Fruit fly (Drosophila melanogaster) whole organism, embryonic: ENCODE data around the gene mof.

Experiments used
- CG10267 ChIP-seq: fragments of 200-800 bp; sonication (Bioruptor generic); optimal IDR thresholded peaks from 2 replicates; lab custom pipeline; 2018; ENCODE audit warnings: missing biosample characterization, mild to moderate bottlenecking, missing genetic modification characterization, moderate library complexity
- CG11085 ChIP-seq: fragments of 200-800 bp; sonication (Bioruptor generic); IDR thresholded peaks from 2 replicates; pipeline ENCODE4 v1.3.6; 2022; ENCODE audit warnings: missing biosample characterization, missing genetic modification characterization
- CG11093 ChIP-seq: fragments of 200-800 bp; sonication (Bioruptor generic); IDR thresholded peaks from 3 replicates; pipeline ENCODE4 v1.3.6; 2022; ENCODE audit warnings: missing biosample characterization, missing genetic modification characterization
- CG11456 ChIP-seq: fragments of 200-800 bp; sonication (Bioruptor generic); IDR thresholded peaks from 3 replicates; pipeline ENCODE4 v1.3.6; 2022; ENCODE audit warnings: missing biosample characterization, missing genetic modification characterization
- CG12219 ChIP-seq: fragments of 200-800 bp; sonication (Bioruptor generic); optimal IDR thresholded peaks from 3 replicates; lab custom pipeline; 2018; ENCODE audit warnings: missing biosample characterization, mild to moderate bottlenecking, missing genetic modification characterization
- CG12744 ChIP-seq: fragments of 200-800 bp; sonication (Bioruptor generic); optimal IDR thresholded peaks from 2 replicates; lab custom pipeline; 2016; ENCODE audit warnings: missing biosample characterization, missing genetic modification characterization
- CG13287 ChIP-seq: fragments of 200-800 bp; sonication (Bioruptor generic); IDR thresholded peaks from 2 replicates; pipeline ENCODE4 v1.3.6; 2022; ENCODE audit warnings: missing biosample characterization, missing genetic modification characterization; ENCODE audit not compliant: partially characterized antibody
- CG14860 ChIP-seq: fragments of 200-800 bp; sonication (Bioruptor generic); IDR thresholded peaks from 3 replicates; pipeline ENCODE4 v1.3.6; 2022; ENCODE audit warnings: missing biosample characterization, missing genetic modification characterization; ENCODE audit not compliant: partially characterized antibody
- CG15696 ChIP-seq: fragments of 200-800 bp; sonication (Bioruptor generic); optimal IDR thresholded peaks from 2 replicates; lab custom pipeline; 2019; ENCODE audit warnings: missing biosample characterization, mild to moderate bottlenecking, missing genetic modification characterization, moderate library complexity
- CG16813 ChIP-seq: fragments of 200-800 bp; sonication (Bioruptor generic); IDR thresholded peaks from 3 replicates; pipeline ENCODE4 v1.3.6; 2022; ENCODE audit warnings: missing biosample characterization, missing genetic modification characterization; ENCODE audit not compliant: partially characterized antibody
- CG17359 ChIP-seq: fragments of 200-800 bp; sonication (Bioruptor generic); optimal IDR thresholded peaks from 3 replicates; lab custom pipeline; 2018; ENCODE audit warnings: missing biosample characterization, mild to moderate bottlenecking, missing genetic modification characterization, moderate library complexity
- CG17829 ChIP-seq: fragments of 200-800 bp; optimal IDR thresholded peaks from 2 replicates; lab custom pipeline; 2019; ENCODE audit warnings: missing biosample characterization, mild to moderate bottlenecking, missing genetic modification characterization, moderate library complexity
- CG2120 ChIP-seq: fragments of 200-800 bp; sonication (Bioruptor generic); optimal IDR thresholded peaks from 3 replicates; lab custom pipeline; 2016; ENCODE audit warnings: missing biosample characterization, missing genetic modification characterization
- CG30020 ChIP-seq: fragments of 200-800 bp; optimal IDR thresholded peaks from 2 replicates; lab custom pipeline; 2019; ENCODE audit warnings: missing biosample characterization, mild to moderate bottlenecking, missing genetic modification characterization, moderate library complexity
- CG34422 ChIP-seq: fragments of 200-800 bp; sonication (Bioruptor generic); IDR thresholded peaks from 3 replicates; pipeline ENCODE4 v1.3.6; 2022; ENCODE audit warnings: missing biosample characterization, missing genetic modification characterization
- CG6654 ChIP-seq: fragments of 200-800 bp; sonication (Bioruptor generic); optimal IDR thresholded peaks from 2 replicates; lab custom pipeline; 2017; ENCODE audit warnings: missing biosample characterization, mild to moderate bottlenecking, missing genetic modification characterization
- CG6765 ChIP-seq: fragments of 200-800 bp; sonication (Bioruptor generic); optimal IDR thresholded peaks from 3 replicates; lab custom pipeline; 2017; ENCODE audit warnings: missing biosample characterization, mild to moderate bottlenecking, missing genetic modification characterization
- CG7357 ChIP-seq: fragments of 200-800 bp; sonication (Bioruptor generic); IDR thresholded peaks from 3 replicates; pipeline ENCODE4 v1.3.6; 2022; ENCODE audit warnings: missing biosample characterization, missing genetic modification characterization
- CG7928 ChIP-seq: fragments of 200-800 bp; sonication (Bioruptor generic); optimal IDR thresholded peaks from 2 replicates; lab custom pipeline; 2017; ENCODE audit warnings: missing biosample characterization, mild to moderate bottlenecking, missing genetic modification characterization
- CG8290 ChIP-seq, 3 experiments: fragments of 200-800 bp; sonication (Bioruptor generic); optimal IDR thresholded peaks; 2 replicates each; lab custom pipeline; 2016 to 2019; ENCODE audit warnings: missing biosample characterization in 3 of 3, missing genetic modification characterization in 3 of 3, mild to moderate bottlenecking in 2 of 3, moderate library complexity in 1 of 3
- CG9817 ChIP-seq: fragments of 200-800 bp; sonication (Bioruptor generic); optimal IDR thresholded peaks from 2 replicates; lab custom pipeline; 2018; ENCODE audit warnings: missing biosample characterization, mild to moderate bottlenecking, missing genetic modification characterization, moderate library complexity
- CG9932 ChIP-seq: fragments of 200-800 bp; sonication (Bioruptor generic); IDR thresholded peaks from 2 replicates; pipeline ENCODE4 v1.3.6; 2022; ENCODE audit warnings: missing biosample characterization, missing genetic modification characterization
- Dref ChIP-seq: fragments of 200-800 bp; sonication (Bioruptor generic); IDR thresholded peaks from 2 replicates; pipeline ENCODE4 v1.3.6; 2022; ENCODE audit warnings: missing biosample characterization, missing genetic modification characterization
- Elba2 ChIP-seq: fragments of 200-800 bp; sonication (Bioruptor generic); optimal IDR thresholded peaks from 3 replicates; lab custom pipeline; 2016; ENCODE audit warnings: missing biosample characterization, missing genetic modification characterization
- Gug ChIP-seq: fragments of 200-800 bp; sonication (Bioruptor generic); IDR thresholded peaks from 4 replicates; pipeline ENCODE4 v1.3.6; 2022; ENCODE audit warnings: missing biosample characterization, missing genetic modification characterization
- Med ChIP-seq: fragments of 200-800 bp; sonication (Bioruptor generic); peaks from one replicate; lab custom pipeline; 2016; ENCODE audit warnings: missing biosample characterization, missing genetic modification characterization, mild to moderate bottlenecking, inconsistent platforms, moderate library complexity
- Nf-YB ChIP-seq: fragments of 200-800 bp; sonication (Bioruptor generic); optimal IDR thresholded peaks from 3 replicates; lab custom pipeline; 2019; ENCODE audit warnings: missing biosample characterization, mild to moderate bottlenecking, missing genetic modification characterization, moderate library complexity
- NfI ChIP-seq: fragments of 200-800 bp; sonication (Bioruptor generic); optimal IDR thresholded peaks from 3 replicates; lab custom pipeline; 2018; ENCODE audit warnings: missing biosample characterization, mild to moderate bottlenecking, missing genetic modification characterization, moderate library complexity
- Opbp ChIP-seq: fragments of 200-800 bp; sonication (Bioruptor generic); IDR thresholded peaks from 3 replicates; pipeline ENCODE4 v1.3.6; 2022; ENCODE audit warnings: missing biosample characterization, missing genetic modification characterization; ENCODE audit not compliant: partially characterized antibody
- Sry-δ ChIP-seq: fragments of 200-800 bp; sonication (Bioruptor generic); optimal IDR thresholded peaks from 2 replicates; lab custom pipeline; 2016; ENCODE audit warnings: missing biosample characterization, missing genetic modification characterization
- Stat92E ChIP-seq, 3 experiments: fragments of >200 bp in 2 of 3; fragments of 200-800 bp in 1 of 3; sonication (Bioruptor generic) in 1 of 3; optimal IDR thresholded peaks; 2 replicates each; lab custom pipeline; 2017 to 2019; ENCODE audit warnings: missing biosample characterization in 3 of 3, missing genetic modification characterization in 3 of 3, mild to moderate bottlenecking in 1 of 3, moderate library complexity in 1 of 3
- YL-1 ChIP-seq: fragments of 200-800 bp; sonication (Bioruptor generic); optimal IDR thresholded peaks from 3 replicates; lab custom pipeline; 2017; ENCODE audit warnings: missing biosample characterization, mild to moderate bottlenecking, missing genetic modification characterization
- ato ChIP-seq: fragments of 200-800 bp; sonication (Bioruptor generic); IDR thresholded peaks from 2 replicates; pipeline ENCODE4 v1.3.6; 2022; ENCODE audit warnings: missing biosample characterization, missing genetic modification characterization; ENCODE audit not compliant: partially characterized antibody
- br ChIP-seq: fragments of >200 bp; optimal IDR thresholded peaks from 2 replicates; lab custom pipeline; 2017
- cwo ChIP-seq: fragments of 200-800 bp; sonication (Bioruptor generic); optimal IDR thresholded peaks from 3 replicates; lab custom pipeline; 2017; ENCODE audit warnings: missing biosample characterization, missing genetic modification characterization, mild to moderate bottlenecking, moderate library complexity, missing genetic modification reagents
- fd64A ChIP-seq: fragments of 200-800 bp; sonication (Bioruptor generic); optimal IDR thresholded peaks from 3 replicates; lab custom pipeline; 2018; ENCODE audit warnings: missing biosample characterization, mild to moderate bottlenecking, missing genetic modification characterization
- grau ChIP-seq: fragments of 200-800 bp; optimal IDR thresholded peaks from 3 replicates; lab custom pipeline; 2019; ENCODE audit warnings: missing biosample characterization, mild to moderate bottlenecking, missing genetic modification characterization, moderate library complexity
- jing ChIP-seq: fragments of 200-800 bp; sonication (Bioruptor generic); optimal IDR thresholded peaks from 2 replicates; lab custom pipeline; 2018; ENCODE audit warnings: missing biosample characterization, mild to moderate bottlenecking, missing genetic modification characterization
- lbe ChIP-seq: fragments of 200-800 bp; sonication (Bioruptor generic); optimal IDR thresholded peaks from 2 replicates; lab custom pipeline; 2016; ENCODE audit warnings: missing biosample characterization, mild to moderate bottlenecking, missing genetic modification characterization
- nau ChIP-seq: fragments of 200-800 bp; sonication (Bioruptor generic); optimal IDR thresholded peaks from 3 replicates; lab custom pipeline; 2017; ENCODE audit warnings: missing biosample characterization, mild to moderate bottlenecking, missing genetic modification characterization, missing genetic modification reagents
- nerfin-2 ChIP-seq: fragments of 200-800 bp; sonication (Bioruptor generic); IDR thresholded peaks from 2 replicates; pipeline ENCODE4 v1.3.6; 2022; ENCODE audit warnings: missing biosample characterization, missing genetic modification characterization; ENCODE audit not compliant: partially characterized antibody
- phol ChIP-seq: fragments of 200-800 bp; sonication (Bioruptor generic); optimal IDR thresholded peaks from 3 replicates; lab custom pipeline; 2018; ENCODE audit warnings: missing biosample characterization, mild to moderate bottlenecking, missing genetic modification characterization, moderate library complexity
- pzg ChIP-seq: fragments of 200-800 bp; sonication (Bioruptor generic); optimal IDR thresholded peaks from 3 replicates; lab custom pipeline; 2018; ENCODE audit warnings: missing biosample characterization, mild to moderate bottlenecking, missing genetic modification characterization, moderate library complexity
- scrt ChIP-seq: fragments of 200-800 bp; sonication (Bioruptor generic); optimal IDR thresholded peaks from 2 replicates; lab custom pipeline; 2018; ENCODE audit warnings: missing biosample characterization, mild to moderate bottlenecking, missing genetic modification characterization, moderate library complexity
- shn ChIP-seq: fragments of 200-800 bp; sonication (Bioruptor generic); optimal IDR thresholded peaks from 3 replicates; lab custom pipeline; 2016; ENCODE audit warnings: missing biosample characterization, missing genetic modification characterization
- so ChIP-seq: fragments of 200-800 bp; sonication (Bioruptor generic); IDR thresholded peaks from 3 replicates; pipeline ENCODE4 v1.3.6; 2022; ENCODE audit warnings: missing biosample characterization, missing genetic modification characterization
- tio ChIP-seq: fragments of 200-800 bp; sonication (Bioruptor generic); optimal IDR thresholded peaks from 2 replicates; lab custom pipeline; 2017; ENCODE audit warnings: missing biosample characterization, missing genetic modification characterization, inconsistent platforms
- tll ChIP-seq, 2 experiments: fragments of 200-800 bp in 1 of 2; fragments of >200 bp in 1 of 2; sonication (Bioruptor generic) in 1 of 2; optimal IDR thresholded peaks; 2 replicates each; lab custom pipeline; 2017 to 2019; ENCODE audit warnings: missing biosample characterization in 2 of 2, missing genetic modification characterization in 2 of 2, mild to moderate bottlenecking in 1 of 2, moderate library complexity in 1 of 2
- unc-4 ChIP-seq: fragments of 200-800 bp; sonication (Bioruptor generic); IDR thresholded peaks from 2 replicates; pipeline ENCODE4 v1.3.6; 2022; ENCODE audit warnings: missing biosample characterization, missing genetic modification characterization; ENCODE audit not compliant: partially characterized antibody

Gene mof

dm6 chrX:5879543-5879943 lies 2.9 kb upstream of the mof start, which contains the start of the genes Usp30 and CG16721 (continued):
- TF ChIP-seq ato (GFP tag; lab: Robert Waterston, UW) (peak; percentile 60), CG7928 (GFP tag; lab: Kevin White, UChicago) (no peak), CG9932 (GFP tag; lab: Robert Waterston, UW) (peak; percentile 71), br (lab: Kevin White, UChicago) (no peak), CG9817 (peak; percentile 9), fd64A (GFP tag; lab: Kevin White, UChicago) (no peak), Gug (peak; percentile 5; the same call in 1 of the 4 replicates), cwo (GFP tag; lab: Kevin White, UChicago) (no peak), Elba2 (no peak), Stat92E (GFP tag; optimal IDR thresholded peaks at IDR 0.05; lab: Kevin White, UChicago) (no peak), CG11456 (peak; percentile 42; the same call in 1 of the 3 replicates), CG17359 (tag; lab: Kevin White, UChicago) (peak; percentile 24), CG8290 (GFP tag; optimal IDR thresholded peaks at IDR 0.05; lab: Kevin White, UChicago) (peak; percentile 77), CG8290 (tag; optimal IDR thresholded peaks at IDR 0.05; lab: Kevin White, UChicago) (peak in 1 of 2 experiments; percentile 42), pzg (GFP tag; lab: Kevin White, UChicago) (peak; percentile 80), CG13287 (GFP tag; lab: Robert Waterston, UW) (peak; percentile 89), shn (GFP tag; lab: Kevin White, UChicago) (peak; percentile 58), CG7357 (GFP tag; lab: Robert Waterston, UW) (no peak), jing (GFP tag; lab: Kevin White, UChicago) (no peak), CG6654 (GFP tag; lab: Kevin White, UChicago) (no peak), tio (GFP tag; lab: Kevin White, UChicago) (no peak), grau (peak; percentile 50), CG6765 (GFP tag; lab: Kevin White, UChicago) (peak; percentile 8), CG12219 (peak; percentile 1), Nf-YB (GFP tag; lab: Kevin White, UChicago) (peak; percentile 1), CG12744 (GFP tag; lab: Kevin White, UChicago) (peak; percentile 34), CG11085 (no peak), NfI (GFP tag; lab: Kevin White, UChicago) (peak; percentile 56), nau (GFP tag; lab: Kevin White, UChicago) (no peak), CG11093 (GFP tag; lab: Robert Waterston, UW) (no peak)

DNA sequence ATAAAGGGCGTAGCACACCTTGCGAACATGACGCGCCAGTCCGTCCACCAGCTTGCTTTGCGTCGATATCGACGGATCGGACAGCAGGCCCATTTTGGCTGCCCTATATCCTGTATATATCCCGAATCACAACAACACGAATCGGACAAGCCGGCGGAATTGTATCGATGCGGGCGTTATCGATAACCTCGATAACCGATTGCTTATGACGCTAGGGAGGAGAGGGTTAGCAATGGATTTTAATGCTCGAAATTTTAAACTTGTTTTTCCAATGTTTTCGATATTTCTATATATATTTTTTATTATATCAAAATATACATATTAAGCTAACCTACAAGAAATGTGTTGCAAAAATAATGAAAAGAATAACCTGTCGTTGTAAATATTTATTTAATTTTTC lies 3.5 kb downstream of the mof start, which contains the start of gene GAA1:
Gene GAA1, minus strand, starts transcription at position 194 of the 400 bp plus-strand sequence.
- no peak for TF ChIP-seq lbe
- no peak for TF ChIP-seq CG34422 (GFP tag; lab: Robert Waterston, UW)
- peak; percentile 69 for TF ChIP-seq Sry-δ
- peak; percentile 82 for TF ChIP-seq Dref (GFP tag; lab: Robert Waterston, UW)
- peak; percentile 25 for TF ChIP-seq phol (tag; lab: Kevin White, UChicago)
- peak; percentile 5 for TF ChIP-seq CG30020 (tag; lab: Kevin White, UChicago)
- TF ChIP-seq tll (GFP tag; optimal IDR thresholded peaks at IDR 0.05; lab: Kevin White, UChicago) = no peak
- TF ChIP-seq scrt = no peak
- TF ChIP-seq Gug = peak; percentile 20; the same call in 1 of the 4 replicates
- TF ChIP-seq Opbp (GFP tag; lab: Robert Waterston, UW) = peak; percentile 86; the same call in 2 of the 3 replicates
- TF ChIP-seq nerfin-2 (GFP tag; lab: Robert Waterston, UW) = peak; percentile 94
- peak; percentile 83 for TF ChIP-seq CG16813 (GFP tag; lab: Robert Waterston, UW)
- peak; percentile 73 for TF ChIP-seq unc-4 (GFP tag; lab: Robert Waterston, UW)
- TF ChIP-seq so (GFP tag; lab: Robert Waterston, UW) = no peak
- peak; percentile 26 for TF ChIP-seq CG2120 (GFP tag; lab: Kevin White, UChicago)
- TF ChIP-seq CG14860 = peak; percentile 92
- TF ChIP-seq Med (GFP tag; lab: Kevin White, UChicago) = peak; percentile 40
- peak; percentile 17 for TF ChIP-seq CG17829
- peak; percentile 27 for TF ChIP-seq CG10267 (tag; lab: Kevin White, UChicago)
- peak; percentile 40; the same call in 1 of the 2 replicates for TF ChIP-seq CG9932 (GFP tag; lab: Robert Waterston, UW)
- TF ChIP-seq YL-1 (GFP tag; lab: Kevin White, UChicago) = peak; percentile 51
- peak; percentile 2 for TF ChIP-seq CG15696 (tag; lab: Kevin White, UChicago)
